Worm (Caenorhabditis elegans) whole organism, L3 larva: ENCODE data around the gene W10G11.3.

Experiments
- ama-1 ChIP-seq: fragments of 150-350 bp; optimal IDR thresholded peaks from 2 replicates; lab custom pipeline; 2018
- ceh-82 ChIP-seq: fragments of 150-350 bp; optimal IDR thresholded peaks from 2 replicates; lab custom pipeline; 2014; ENCODE audit warnings: missing biosample characterization, missing genetic modification characterization
- elt-2 ChIP-seq: sonication (generic microtip); optimal IDR thresholded peaks from 2 replicates; lab custom pipeline; 2016; ENCODE audit warnings: missing genetic modification reagents, mild to moderate bottlenecking, missing genetic modification characterization, missing compliant biosample characterization
- lin-39 ChIP-seq: fragments of 150-350 bp; optimal IDR thresholded peaks from 2 replicates; lab custom pipeline; 2018; ENCODE audit warnings: missing biosample characterization, missing genetic modification reagents, missing genetic modification characterization
- nhr-28 ChIP-seq: fragments of 150-350 bp; optimal IDR thresholded peaks from 2 replicates; lab custom pipeline; 2014; ENCODE audit warnings: missing biosample characterization, missing genetic modification characterization

ce11 chrII:3528256-3528655 lies 34.1 kb downstream of the W10G11.3 start, which contains the start of gene ncs-6:
- no peak for TF ChIP-seq ceh-82
- no peak for TF ChIP-seq ama-1
- no peak for TF ChIP-seq lin-39 (tag; lab: Kevin White, UChicago)
- no peak for TF ChIP-seq nhr-28
- no peak for TF ChIP-seq elt-2 (tag; lab: Kevin White, UChicago)
